Worm (Caenorhabditis elegans) whole organism, late embryonic: Measurements from ENCODE around the gene F16G10.3.

ENCODE experiments used
- K02D7.2 ChIP-seq: sonication (generic microtip); optimal IDR thresholded peaks from 2 replicates; lab custom pipeline; 2017; ENCODE audit warnings: mild to moderate bottlenecking, missing genetic modification characterization, missing compliant biosample characterization
- K09A11.1 ChIP-seq: sonication (generic microtip); optimal IDR thresholded peaks from 2 replicates; lab custom pipeline; 2017; ENCODE audit warnings: antibody characterized with exemption, mild to moderate bottlenecking, missing genetic modification characterization, missing compliant biosample characterization; ENCODE audit not compliant: insufficient read depth
- T23F11.4 ChIP-seq: fragments of 200-800 bp; sonication (Bioruptor generic); optimal IDR thresholded peaks from 2 replicates; lab custom pipeline; 2018; ENCODE audit warnings: mild to moderate bottlenecking, missing genetic modification characterization, missing compliant biosample characterization
- Y22D7AL.16 ChIP-seq: sonication (generic microtip); optimal IDR thresholded peaks from 2 replicates; lab custom pipeline; 2016; ENCODE audit warnings: missing genetic modification characterization, missing compliant biosample characterization
- ama-1 ChIP-seq: fragments of 150-350 bp; optimal IDR thresholded peaks from 2 replicates; lab custom pipeline; 2014
- ceh-22 ChIP-seq: sonication (generic microtip); optimal IDR thresholded peaks from 2 replicates; lab custom pipeline; 2017; ENCODE audit warnings: missing biosample characterization, missing genetic modification characterization
- ceh-24 ChIP-seq: sonication (generic microtip); optimal IDR thresholded peaks from 2 replicates; lab custom pipeline; 2016; ENCODE audit warnings: mild to moderate bottlenecking, missing genetic modification characterization, missing compliant biosample characterization
- ceh-34 ChIP-seq: sonication (generic microtip); optimal IDR thresholded peaks from 2 replicates; lab custom pipeline; 2016; ENCODE audit warnings: mild to moderate bottlenecking, missing genetic modification characterization, missing compliant biosample characterization
- ceh-48 ChIP-seq: sonication (generic microtip); optimal IDR thresholded peaks from 2 replicates; lab custom pipeline; 2016; ENCODE audit warnings: missing genetic modification characterization, inconsistent platforms, missing compliant biosample characterization
- dmd-4 ChIP-seq: sonication (generic microtip); optimal IDR thresholded peaks from 2 replicates; lab custom pipeline; 2016; ENCODE audit warnings: borderline replicate concordance, missing genetic modification characterization, missing compliant biosample characterization
- dve-1 ChIP-seq: sonication (generic microtip); optimal IDR thresholded peaks from 2 replicates; lab custom pipeline; 2017; ENCODE audit warnings: antibody characterized with exemption, mild to moderate bottlenecking, missing genetic modification characterization, missing compliant biosample characterization
- elt-2 ChIP-seq: sonication (generic microtip); optimal IDR thresholded peaks from 2 replicates; lab custom pipeline; 2016; ENCODE audit warnings: missing genetic modification reagents, missing genetic modification characterization, missing compliant biosample characterization
- elt-4 ChIP-seq: sonication (generic microtip); optimal IDR thresholded peaks from 2 replicates; lab custom pipeline; 2016; ENCODE audit warnings: missing genetic modification characterization, missing compliant biosample characterization
- ets-4 ChIP-seq: sonication (generic microtip); optimal IDR thresholded peaks from 2 replicates; lab custom pipeline; 2016; ENCODE audit warnings: missing genetic modification characterization, missing compliant biosample characterization
- fax-1 ChIP-seq: sonication (generic microtip); optimal IDR thresholded peaks from 2 replicates; lab custom pipeline; 2016; ENCODE audit warnings: missing genotype, missing genetic modification characterization, missing compliant biosample characterization
- fkh-6 ChIP-seq: sonication (generic microtip); optimal IDR thresholded peaks from 2 replicates; lab custom pipeline; 2016; ENCODE audit warnings: missing genetic modification characterization, missing compliant biosample characterization
- hlh-13 ChIP-seq: fragments of 200-800 bp; sonication (Bioruptor generic); optimal IDR thresholded peaks from 2 replicates; lab custom pipeline; 2018; ENCODE audit warnings: mild to moderate bottlenecking, missing genetic modification characterization, missing compliant biosample characterization
- hlh-15 ChIP-seq: sonication (generic microtip); optimal IDR thresholded peaks from 2 replicates; lab custom pipeline; 2016; ENCODE audit warnings: missing genetic modification characterization, missing compliant biosample characterization
- hlh-30 ChIP-seq: sonication (generic microtip); optimal IDR thresholded peaks from 2 replicates; lab custom pipeline; 2017; ENCODE audit warnings: antibody characterized with exemption, missing genetic modification characterization, missing compliant biosample characterization; ENCODE audit not compliant: insufficient read depth
- hlh-6 ChIP-seq: sonication (generic microtip); optimal IDR thresholded peaks from 2 replicates; lab custom pipeline; 2016; ENCODE audit warnings: missing genotype, missing genetic modification characterization, missing compliant biosample characterization
- lim-6 ChIP-seq: sonication (generic microtip); optimal IDR thresholded peaks from 2 replicates; lab custom pipeline; 2016; ENCODE audit warnings: missing genetic modification characterization, missing compliant biosample characterization
- lin-11 ChIP-seq: fragments of 200-800 bp; sonication (Bioruptor generic); optimal IDR thresholded peaks from 2 replicates; lab custom pipeline; 2018; ENCODE audit warnings: mild to moderate bottlenecking, missing genetic modification characterization, missing compliant biosample characterization
- madf-2 ChIP-seq: sonication (generic microtip); optimal IDR thresholded peaks from 2 replicates; lab custom pipeline; 2017; ENCODE audit warnings: missing genetic modification characterization, missing compliant biosample characterization
- mec-3 ChIP-seq: sonication (generic microtip); optimal IDR thresholded peaks from 2 replicates; lab custom pipeline; 2016; ENCODE audit warnings: borderline replicate concordance, missing genetic modification characterization, missing compliant biosample characterization
- nfya-1 ChIP-seq: sonication (generic microtip); optimal IDR thresholded peaks from 2 replicates; lab custom pipeline; 2017; ENCODE audit warnings: missing genetic modification characterization, mild to moderate bottlenecking, missing compliant biosample characterization, antibody characterized with exemption, moderate library complexity
- nhr-232 ChIP-seq: sonication (generic microtip); optimal IDR thresholded peaks from 2 replicates; lab custom pipeline; 2016; ENCODE audit warnings: missing genetic modification characterization, missing compliant biosample characterization
- odd-2 ChIP-seq: sonication (generic microtip); optimal IDR thresholded peaks from 2 replicates; lab custom pipeline; 2017; ENCODE audit warnings: antibody characterized with exemption, mild to moderate bottlenecking, missing genetic modification characterization, missing compliant biosample characterization
- pag-3 ChIP-seq: sonication (generic microtip); optimal IDR thresholded peaks from 2 replicates; lab custom pipeline; 2016; ENCODE audit warnings: missing compliant biosample characterization, missing genetic modification characterization, borderline replicate concordance
- pat-9 ChIP-seq: fragments of 200-800 bp; sonication (Bioruptor generic); optimal IDR thresholded peaks from 2 replicates; lab custom pipeline; 2018; ENCODE audit warnings: mild to moderate bottlenecking, missing genetic modification characterization, moderate library complexity, missing compliant biosample characterization
- pha-4 ChIP-seq: fragments of 150-350 bp; optimal IDR thresholded peaks from 2 replicates; lab custom pipeline; 2018; ENCODE audit warnings: missing biosample characterization, missing genetic modification reagents, missing genetic modification characterization
- rnt-1 ChIP-seq: sonication (generic microtip); optimal IDR thresholded peaks from 2 replicates; lab custom pipeline; 2016; ENCODE audit warnings: missing genetic modification characterization, missing compliant biosample characterization
- sdc-2 ChIP-seq: sonication (generic microtip); optimal IDR thresholded peaks from 2 replicates; lab custom pipeline; 2016; ENCODE audit warnings: missing genotype, missing genetic modification characterization, missing compliant biosample characterization
- sox-4 ChIP-seq: sonication (generic microtip); optimal IDR thresholded peaks from 2 replicates; lab custom pipeline; 2017; ENCODE audit warnings: mild to moderate bottlenecking, missing genetic modification characterization, inconsistent platforms, missing compliant biosample characterization
- tbx-7 ChIP-seq: sonication (generic microtip); optimal IDR thresholded peaks from 2 replicates; lab custom pipeline; 2016; ENCODE audit warnings: missing genotype, missing genetic modification characterization, missing compliant biosample characterization
- ttx-3 ChIP-seq: sonication (generic microtip); optimal IDR thresholded peaks from 2 replicates; lab custom pipeline; 2016; ENCODE audit warnings: missing genetic modification reagents, missing genetic modification characterization, missing compliant biosample characterization
- unc-3 ChIP-seq, 2 experiments: fragments of 200-800 bp in 1 of 2; sonication (Bioruptor generic) in 1 of 2; sonication (generic microtip) in 1 of 2; conservative IDR thresholded peaks in 1 of 2; optimal IDR thresholded peaks in 1 of 2; 2 replicates each; pipeline versions ENCODE4 v1.3.6 to Lab custom; 2016 to 2022; ENCODE audit warnings: missing compliant biosample characterization in 2 of 2, missing genetic modification characterization in 2 of 2, missing genetic modification reagents in 1 of 2
- unc-55 ChIP-seq: sonication (generic microtip); optimal IDR thresholded peaks from 2 replicates; lab custom pipeline; 2017; ENCODE audit warnings: missing biosample characterization, missing genetic modification reagents, missing genetic modification characterization
- ztf-16 ChIP-seq: sonication (generic microtip); optimal IDR thresholded peaks from 2 replicates; lab custom pipeline; 2017; ENCODE audit warnings: missing genetic modification characterization, missing compliant biosample characterization

The F16G10.3 gene

ce11 chrII:2390884-2391283, 18.7 kb downstream of the F16G10.3 start, which contains the start of gene F16G10.10:
Gene F16G10.10 (minus strand): TSS chrII:2390984.
- no peak for TF ChIP-seq ztf-16 (tag; lab: Kevin White, UChicago)
- no peak for TF ChIP-seq ama-1
- TF ChIP-seq mec-3 (tag; lab: Kevin White, UChicago), result no peak
- no peak for TF ChIP-seq nhr-232
- TF ChIP-seq K02D7.2 (tag; lab: Kevin White, UChicago), result no peak

- TF ChIP-seq ceh-48 (no peak), K09A11.1 (tag; lab: Kevin White, UChicago) (no peak), elt-4 (tag; lab: Kevin White, UChicago) (no peak), hlh-30 (tag; lab: Kevin White, UChicago) (no peak)
- TF ChIP-seq, all 69 proteins: peak for 0
Observed at ce11 chrII:2393821-2394220, 21.6 kb downstream of the F16G10.3 start, which contains the start of gene F16G10.11. Gene F16G10.11 (minus strand): TSS chrII:2393921.

ce11 chrII:2395864-2396263, 23.7 kb downstream of the F16G10.3 start, which contains the start of gene F16G10.13:
Gene F16G10.13 (minus strand): TSS chrII:2395964.
- TF ChIP-seq ttx-3 (tag; lab: Kevin White, UChicago) (no peak), nhr-232 (no peak), pha-4 (tag; lab: Kevin White, UChicago) (no peak), dve-1 (no peak), odd-2 (tag; lab: Kevin White, UChicago) (no peak), hlh-15 (tag; lab: Kevin White, UChicago) (no peak), hlh-30 (tag; lab: Kevin White, UChicago) (no peak), T23F11.4 (GFP tag; lab: Kevin White, UChicago) (no peak), K09A11.1 (tag; lab: Kevin White, UChicago) (no peak), pag-3 (tag; lab: Kevin White, UChicago) (no peak), lin-11 (tag; lab: Kevin White, UChicago) (no peak), ceh-24 (tag; lab: Kevin White, UChicago) (no peak), dmd-4 (tag; lab: Kevin White, UChicago) (no peak), mec-3 (tag; lab: Kevin White, UChicago) (no peak)

ce11 chrII:2398884-2399283, 26.7 kb downstream of the F16G10.3 start, which contains the start of gene F16G10.14:
Gene F16G10.14 (minus strand): TSS chrII:2398984.
- no peak for TF ChIP-seq ceh-34 (tag; lab: Kevin White, UChicago)
- no peak for TF ChIP-seq ceh-22 (tag; lab: Kevin White, UChicago)
- TF ChIP-seq fax-1 (tag; lab: Kevin White, UChicago), result no peak
- no peak for TF ChIP-seq tbx-7 (tag; lab: Kevin White, UChicago)
- TF ChIP-seq fkh-6 (tag; lab: Kevin White, UChicago), result no peak
- no peak for TF ChIP-seq hlh-6 (tag; lab: Kevin White, UChicago)
- no peak for TF ChIP-seq K02D7.2 (tag; lab: Kevin White, UChicago)
- no peak for TF ChIP-seq elt-4 (tag; lab: Kevin White, UChicago)
- no peak for TF ChIP-seq ets-4 (tag; lab: Kevin White, UChicago)
- TF ChIP-seq rnt-1 (tag; lab: Kevin White, UChicago), result no peak
- TF ChIP-seq sdc-2 (tag; lab: Kevin White, UChicago), result no peak
- no peak for TF ChIP-seq sox-4 (tag; lab: Kevin White, UChicago)

ce11 chrII:2399810-2400209, 27.6 kb downstream of the F16G10.3 start:
- TF ChIP-seq ttx-3 (tag; lab: Kevin White, UChicago) (no peak), T23F11.4 (GFP tag; lab: Kevin White, UChicago) (no peak), ztf-16 (tag; lab: Kevin White, UChicago) (no peak), mec-3 (tag; lab: Kevin White, UChicago) (no peak), pat-9 (tag; lab: Kevin White, UChicago) (no peak), pag-3 (tag; lab: Kevin White, UChicago) (no peak), tbx-7 (tag; lab: Kevin White, UChicago) (no peak), elt-2 (no peak), unc-55 (GFP tag; lab: Kevin White, UChicago) (no peak), lim-6 (tag; lab: Kevin White, UChicago) (no peak), madf-2 (tag; lab: Kevin White, UChicago) (no peak), Y22D7AL.16 (tag; lab: Kevin White, UChicago) (no peak), dmd-4 (tag; lab: Kevin White, UChicago) (no peak), hlh-13 (no peak), nfya-1 (tag; lab: Kevin White, UChicago) (no peak), unc-3 (GFP tag; conservative IDR thresholded peaks at IDR 0.05; lab: Robert Waterston, UW) (no peak), unc-3 (tag; optimal IDR thresholded peaks at IDR 0.05; lab: Kevin White, UChicago) (no peak), ceh-24 (tag; lab: Kevin White, UChicago) (no peak)
- TF ChIP-seq, all 69 proteins: peak for 0
